Fruit fly (Drosophila melanogaster) whole organism, embryonic: ENCODE results near the gene CG14883.
A peak's percentile ranks its signal among the peaks of the same experiment; 100 is the strongest.

Experiments used
- Abd-B ChIP-seq: fragments of 200-800 bp; sonication (Bioruptor generic); optimal IDR thresholded peaks from 2 replicates; lab custom pipeline; 2018; ENCODE audit warnings: missing biosample characterization, mild to moderate bottlenecking, missing genetic modification characterization, moderate library complexity
- Atf3 ChIP-seq: fragments of 200-800 bp; sonication (Bioruptor generic); optimal IDR thresholded peaks from 3 replicates; lab custom pipeline; 2016; ENCODE audit warnings: missing biosample characterization, missing genetic modification characterization
- Atf6 ChIP-seq: fragments of 200-800 bp; sonication (Bioruptor generic); IDR thresholded peaks from 2 replicates; pipeline ENCODE4 v1.3.6; 2022; ENCODE audit warnings: missing biosample characterization, missing genetic modification characterization
- Blimp-1 ChIP-seq: fragments of 200-800 bp; sonication (Bioruptor generic); optimal IDR thresholded peaks from 3 replicates; lab custom pipeline; 2018; ENCODE audit warnings: missing biosample characterization, missing genetic modification characterization, mild to moderate bottlenecking, moderate library complexity, missing genetic modification reagents
- CG10462 ChIP-seq: fragments of 200-800 bp; sonication (Bioruptor generic); optimal IDR thresholded peaks from 2 replicates; lab custom pipeline; 2016; ENCODE audit warnings: missing biosample characterization, missing genetic modification characterization
- CG11504 ChIP-seq: fragments of 200-800 bp; sonication (Bioruptor generic); optimal IDR thresholded peaks from 3 replicates; lab custom pipeline; 2019; ENCODE audit warnings: missing biosample characterization, mild to moderate bottlenecking, missing genetic modification characterization, moderate library complexity
- CG12391 ChIP-seq: fragments of 200-800 bp; sonication (Bioruptor generic); optimal IDR thresholded peaks from 3 replicates; lab custom pipeline; 2018; ENCODE audit warnings: missing biosample characterization, mild to moderate bottlenecking, missing genetic modification characterization, moderate library complexity
- CG13624 ChIP-seq: fragments of 200-800 bp; sonication (Bioruptor generic); optimal IDR thresholded peaks from 2 replicates; lab custom pipeline; 2016; ENCODE audit warnings: missing biosample characterization, missing genetic modification characterization
- CG15073 ChIP-seq: fragments of 200-800 bp; sonication (Bioruptor generic); optimal IDR thresholded peaks from 2 replicates; lab custom pipeline; 2016; ENCODE audit warnings: missing biosample characterization, missing genetic modification characterization
- CG15601 ChIP-seq: fragments of 200-800 bp; sonication (Bioruptor generic); optimal IDR thresholded peaks from 3 replicates; lab custom pipeline; 2019; ENCODE audit warnings: missing biosample characterization, mild to moderate bottlenecking, missing genetic modification characterization, moderate library complexity
- CG1603 ChIP-seq: fragments of 200-800 bp; sonication (Bioruptor generic); optimal IDR thresholded peaks from 2 replicates; lab custom pipeline; 2019; ENCODE audit warnings: missing biosample characterization, mild to moderate bottlenecking, missing genetic modification characterization, moderate library complexity
- CG16815 ChIP-seq: fragments of 200-800 bp; sonication (Bioruptor generic); optimal IDR thresholded peaks from 3 replicates; lab custom pipeline; 2017; ENCODE audit warnings: missing biosample characterization, mild to moderate bottlenecking, missing genetic modification characterization
- CG18011 ChIP-seq: fragments of 200-800 bp; sonication (Bioruptor generic); optimal IDR thresholded peaks from 2 replicates; lab custom pipeline; 2017; ENCODE audit warnings: missing biosample characterization, missing genetic modification characterization, mild to moderate bottlenecking, moderate library complexity, missing genotype
- CG2120 ChIP-seq: fragments of 200-800 bp; sonication (Bioruptor generic); optimal IDR thresholded peaks from 3 replicates; lab custom pipeline; 2016; ENCODE audit warnings: missing biosample characterization, missing genetic modification characterization
- CG30431 ChIP-seq: fragments of 200-800 bp; sonication (Bioruptor generic); optimal IDR thresholded peaks from 2 replicates; lab custom pipeline; 2017; ENCODE audit warnings: missing biosample characterization, missing genetic modification characterization
- CG33213 ChIP-seq: fragments of 200-800 bp; sonication (Bioruptor generic); optimal IDR thresholded peaks from 3 replicates; lab custom pipeline; 2016; ENCODE audit warnings: missing biosample characterization, missing genetic modification characterization
- CG6689 ChIP-seq: fragments of 200-800 bp; sonication (Bioruptor generic); IDR thresholded peaks from 2 replicates; pipeline ENCODE4 v1.3.6; 2022; ENCODE audit warnings: missing biosample characterization, missing genetic modification characterization
- CG7987 ChIP-seq: fragments of 200-800 bp; sonication (Bioruptor generic); optimal IDR thresholded peaks from 2 replicates; lab custom pipeline; 2018; ENCODE audit warnings: missing biosample characterization, mild to moderate bottlenecking, missing genetic modification characterization, moderate library complexity
- CG8388 ChIP-seq: fragments of 200-800 bp; sonication (Bioruptor generic); optimal IDR thresholded peaks from 2 replicates; lab custom pipeline; 2019; ENCODE audit warnings: missing biosample characterization, mild to moderate bottlenecking, missing genetic modification characterization, moderate library complexity
- D ChIP-seq, 2 experiments: fragments of 200-800 bp in 1 of 2; fragments of >200 bp in 1 of 2; sonication (Bioruptor generic) in 1 of 2; optimal IDR thresholded peaks; 2 replicates in 1 of 2; 3 replicates in 1 of 2; lab custom pipeline; 2017; ENCODE audit warnings: mild to moderate bottlenecking in 1 of 2, missing biosample characterization in 1 of 2, missing genetic modification characterization in 1 of 2, missing genetic modification reagents in 1 of 2
- Dad ChIP-seq: fragments of 200-800 bp; sonication (Bioruptor generic); optimal IDR thresholded peaks from 3 replicates; lab custom pipeline; 2016; ENCODE audit warnings: missing biosample characterization, missing genetic modification characterization
- GATAe ChIP-seq: fragments of 200-800 bp; sonication (Bioruptor generic); conservative IDR thresholded peaks from 2 replicates; pipeline ENCODE4 v1.3.6; 2022; ENCODE audit warnings: missing biosample characterization, missing genetic modification characterization
- Hmr ChIP-seq: fragments of 200-800 bp; sonication (Bioruptor generic); optimal IDR thresholded peaks from 3 replicates; lab custom pipeline; 2017; ENCODE audit warnings: mild to moderate bottlenecking, missing biosample characterization, missing genetic modification reagents, missing genetic modification characterization
- Hr51 ChIP-seq, 2 experiments: fragments of 200-800 bp; sonication (Bioruptor generic); optimal IDR thresholded peaks; 2 replicates in 1 of 2; 3 replicates in 1 of 2; lab custom pipeline; 2016 to 2018; ENCODE audit warnings: missing biosample characterization in 2 of 2, missing genetic modification characterization in 2 of 2, mild to moderate bottlenecking in 1 of 2, moderate library complexity in 1 of 2
- Jarid2 ChIP-seq: fragments of 200-800 bp; sonication (Bioruptor generic); optimal IDR thresholded peaks from 3 replicates; lab custom pipeline; 2017; ENCODE audit warnings: mild to moderate bottlenecking, missing biosample characterization, missing genetic modification reagents, missing genetic modification characterization
- Ptx1 ChIP-seq: fragments of 200-800 bp; sonication (Bioruptor generic); IDR thresholded peaks from 2 replicates; pipeline ENCODE4 v1.3.6; 2022; ENCODE audit warnings: missing biosample characterization, missing genetic modification characterization
- Sox100B ChIP-seq: fragments of 200-800 bp; sonication (Bioruptor generic); optimal IDR thresholded peaks from 3 replicates; lab custom pipeline; 2018; ENCODE audit warnings: missing biosample characterization, mild to moderate bottlenecking, missing genetic modification characterization
- Trl ChIP-seq, 3 experiments: fragments of >200 bp in 2 of 3; fragments of 200-800 bp in 1 of 3; sonication (Bioruptor generic) in 1 of 3; optimal IDR thresholded peaks; 2 replicates in 1 of 3; 3 replicates in 2 of 3; lab custom pipeline; 2016 to 2017; ENCODE audit warnings: missing biosample characterization in 1 of 3, missing genetic modification characterization in 1 of 3
- Xbp1 ChIP-seq: fragments of 200-800 bp; sonication (Bioruptor generic); optimal IDR thresholded peaks from 3 replicates; lab custom pipeline; 2016; ENCODE audit warnings: missing biosample characterization, mild to moderate bottlenecking, missing genetic modification characterization
- Xrp1 ChIP-seq: fragments of 200-800 bp; sonication (Bioruptor generic); IDR thresholded peaks from 2 replicates; pipeline ENCODE4 v1.3.6; 2022; ENCODE audit warnings: missing biosample characterization, missing genetic modification characterization
- az2 ChIP-seq: fragments of 200-800 bp; sonication (Bioruptor generic); optimal IDR thresholded peaks from 3 replicates; lab custom pipeline; 2016; ENCODE audit warnings: missing biosample characterization, missing genetic modification characterization
- bsh ChIP-seq, 2 experiments: fragments of 200-800 bp; sonication (Bioruptor generic); optimal IDR thresholded peaks; 2 replicates each; lab custom pipeline; 2017 to 2018; ENCODE audit warnings: mild to moderate bottlenecking in 2 of 2, missing biosample characterization in 2 of 2, missing genetic modification characterization in 2 of 2, moderate library complexity in 1 of 2
- cwo ChIP-seq: fragments of 200-800 bp; sonication (Bioruptor generic); optimal IDR thresholded peaks from 3 replicates; lab custom pipeline; 2017; ENCODE audit warnings: missing biosample characterization, missing genetic modification characterization, mild to moderate bottlenecking, moderate library complexity, missing genetic modification reagents
- ewg ChIP-seq: fragments of 200-800 bp; sonication (Bioruptor generic); optimal IDR thresholded peaks from 3 replicates; lab custom pipeline; 2017; ENCODE audit warnings: mild to moderate bottlenecking, missing biosample characterization, missing genetic modification reagents, missing genetic modification characterization
- exex ChIP-seq: fragments of 200-800 bp; sonication (Bioruptor generic); optimal IDR thresholded peaks from 4 replicates; lab custom pipeline; 2018; ENCODE audit warnings: missing biosample characterization, mild to moderate bottlenecking, missing genetic modification characterization, moderate library complexity
- gce ChIP-seq: fragments of 200-800 bp; sonication (Bioruptor generic); IDR thresholded peaks from 3 replicates; pipeline ENCODE4 v1.3.6; 2022; ENCODE audit warnings: missing biosample characterization, missing genetic modification characterization
- gfzf ChIP-seq: fragments of 200-800 bp; sonication (Bioruptor generic); optimal IDR thresholded peaks from 2 replicates; lab custom pipeline; 2016; ENCODE audit warnings: missing biosample characterization, mild to moderate bottlenecking, missing genetic modification characterization, moderate library complexity
- kni ChIP-seq: fragments of 200-800 bp; sonication (Bioruptor generic); optimal IDR thresholded peaks from 3 replicates; lab custom pipeline; 2017; ENCODE audit warnings: mild to moderate bottlenecking, missing biosample characterization, missing genetic modification reagents, missing genetic modification characterization
- p53 ChIP-seq: fragments of 200-800 bp; sonication (Bioruptor generic); optimal IDR thresholded peaks from 2 replicates; lab custom pipeline; 2016; ENCODE audit warnings: missing biosample characterization, missing genetic modification characterization
- pho ChIP-seq: fragments of 200-800 bp; sonication (Bioruptor generic); optimal IDR thresholded peaks from 2 replicates; lab custom pipeline; 2016; ENCODE audit warnings: missing biosample characterization, missing genetic modification characterization
- phol ChIP-seq: fragments of 200-800 bp; sonication (Bioruptor generic); optimal IDR thresholded peaks from 3 replicates; lab custom pipeline; 2018; ENCODE audit warnings: missing biosample characterization, mild to moderate bottlenecking, missing genetic modification characterization, moderate library complexity
- pnt ChIP-seq: fragments of 200-800 bp; sonication (Bioruptor generic); optimal IDR thresholded peaks from 3 replicates; lab custom pipeline; 2016; ENCODE audit warnings: missing biosample characterization, missing genetic modification characterization
- repo ChIP-seq: fragments of 200-800 bp; sonication (Bioruptor generic); optimal IDR thresholded peaks from 2 replicates; lab custom pipeline; 2016; ENCODE audit warnings: missing biosample characterization, missing genetic modification characterization
- rib ChIP-seq: fragments of 200-800 bp; sonication (Bioruptor generic); IDR thresholded peaks from 2 replicates; pipeline ENCODE4 v1.3.6; 2022; ENCODE audit warnings: missing biosample characterization, missing genetic modification characterization
- ro ChIP-seq: fragments of 200-800 bp; sonication (Bioruptor generic); IDR thresholded peaks from 2 replicates; pipeline ENCODE4 v1.3.6; 2022; ENCODE audit warnings: missing biosample characterization, missing genetic modification characterization
- sr ChIP-seq: fragments of 200-800 bp; sonication (Bioruptor generic); IDR thresholded peaks from 3 replicates; pipeline ENCODE4 v1.3.6; 2022; ENCODE audit warnings: missing biosample characterization, missing genetic modification characterization
- stc ChIP-seq: fragments of 200-800 bp; sonication (Bioruptor generic); IDR thresholded peaks from 2 replicates; pipeline ENCODE4 v1.3.6; 2022; ENCODE audit warnings: missing biosample characterization, missing genetic modification characterization

CG14883 gene

dm6 chr3R:16500919-16501851, 45.3 kb downstream of the CG14883 start, which contains the start of gene Decay:
Decay (minus strand) TSS chr3R:16501050.
- peak; percentile 9 for TF ChIP-seq CG13624
- peak; percentile 28 for TF ChIP-seq CG12391 (tag; lab: Kevin White, UChicago)
- TF ChIP-seq cwo: no peak
- TF ChIP-seq CG1603 (tag; lab: Kevin White, UChicago): peak; percentile 13
- peak; percentile 44; the same call in 1 of the 2 replicates for TF ChIP-seq Xrp1 (GFP tag; lab: Robert Waterston, UW)
- TF ChIP-seq Abd-B: no peak
- TF ChIP-seq pnt (GFP tag; lab: Kevin White, UChicago): no peak
- TF ChIP-seq gfzf (GFP tag; lab: Kevin White, UChicago): no peak
- TF ChIP-seq sr (GFP tag; lab: Robert Waterston, UW): no peak
- TF ChIP-seq D (optimal IDR thresholded peaks at IDR 0.05; lab: Kevin White, UChicago): no peak
- no peak for TF ChIP-seq D (GFP tag; optimal IDR thresholded peaks at IDR 0.05; lab: Kevin White, UChicago)
- no peak for TF ChIP-seq CG30431 (GFP tag; lab: Kevin White, UChicago)
- no peak for TF ChIP-seq kni (GFP tag; lab: Kevin White, UChicago)
- TF ChIP-seq CG11504 (tag; lab: Kevin White, UChicago): peak; percentile 16
- TF ChIP-seq rib (GFP tag; lab: Robert Waterston, UW): no peak
- TF ChIP-seq Sox100B (GFP tag; lab: Kevin White, UChicago): peak; percentile 27
- no peak for TF ChIP-seq CG15073 (GFP tag; lab: Kevin White, UChicago)
- TF ChIP-seq CG33213 (GFP tag; lab: Kevin White, UChicago): no peak
- 0 out of 2 replicates have a peak, but pooled peaks have one; percentile 6 for TF ChIP-seq CG6689 (GFP tag; lab: Robert Waterston, UW)
- no peak for TF ChIP-seq Dad (GFP tag; lab: Kevin White, UChicago)
- TF ChIP-seq stc (GFP tag; lab: Robert Waterston, UW): no peak
- TF ChIP-seq Hmr: peak; percentile 26
- peak in 1 of 2 experiments; percentile 13 for TF ChIP-seq bsh (GFP tag; optimal IDR thresholded peaks at IDR 0.05; lab: Kevin White, UChicago)
- TF ChIP-seq CG2120 (GFP tag; lab: Kevin White, UChicago): no peak
- peak; percentile 75 for TF ChIP-seq GATAe
- TF ChIP-seq Atf3 (GFP tag; lab: Kevin White, UChicago): no peak
- TF ChIP-seq CG15601: no peak
- no peak for TF ChIP-seq az2 (GFP tag; lab: Kevin White, UChicago)
- TF ChIP-seq CG10462 (GFP tag; lab: Kevin White, UChicago): no peak
- peak; percentile 22 for TF ChIP-seq phol (tag; lab: Kevin White, UChicago)
- TF ChIP-seq CG7987 (GFP tag; lab: Kevin White, UChicago): no peak
- TF ChIP-seq ro (GFP tag; lab: Robert Waterston, UW): no peak
- peak; percentile 12; the same call in 1 of the 2 replicates for TF ChIP-seq Atf6
- no peak for TF ChIP-seq gce (GFP tag; lab: Robert Waterston, UW)
- no peak for TF ChIP-seq ewg
- TF ChIP-seq repo (GFP tag; lab: Kevin White, UChicago): no peak
- peak; percentile 20 for TF ChIP-seq Blimp-1
- TF ChIP-seq CG8388: peak; percentile 17
- no peak for TF ChIP-seq CG18011 (GFP tag; lab: Kevin White, UChicago)
- peak; percentile 2 for TF ChIP-seq Xbp1 (GFP tag; lab: Kevin White, UChicago)
- TF ChIP-seq pho (GFP tag; lab: Kevin White, UChicago): no peak
- TF ChIP-seq Jarid2 (GFP tag; lab: Kevin White, UChicago): peak; percentile 9
- TF ChIP-seq CG16815 (GFP tag; lab: Kevin White, UChicago): no peak
- TF ChIP-seq exex (tag; lab: Kevin White, UChicago): no peak
- no peak for TF ChIP-seq p53
- peak; percentile 13 to 34 for TF ChIP-seq Trl (optimal IDR thresholded peaks at IDR 0.05; lab: Kevin White, UChicago)
- TF ChIP-seq Trl (GFP tag; optimal IDR thresholded peaks at IDR 0.05; lab: Kevin White, UChicago): no peak
- peak in 1 of 2 experiments; percentile 19 for TF ChIP-seq Hr51 (GFP tag; optimal IDR thresholded peaks at IDR 0.05; lab: Kevin White, UChicago)
- no peak for TF ChIP-seq Ptx1 (GFP tag; lab: Robert Waterston, UW)
